Fruit fly (Drosophila melanogaster) S2 (cell line): Measurements from ENCODE around the gene Eig71Eb.

Source experiments
- CG8478 ChIP-seq: fragments of >200 bp; optimal IDR thresholded peaks from 2 replicates; lab custom pipeline; 2018
- CTCF ChIP-seq, 2 experiments: fragments of >200 bp; optimal IDR thresholded peaks; 2 replicates each; lab custom pipeline; 2018

dm6 chr3L:15624944-15625610 is 24.7 kb upstream of the Eig71Eb start:
- TF ChIP-seq CTCF (optimal IDR thresholded peaks at IDR 0.05; lab: Kevin White, UChicago) (no peak), CG8478 (lab: Kevin White, UChicago) (no peak)
